Fruit fly (Drosophila melanogaster) whole organism, embryonic: ENCODE results near the gene CG43925.

Experiments
- Atf-2 ChIP-seq: fragments of 200-800 bp; sonication (Bioruptor generic); optimal IDR thresholded peaks from 2 replicates; lab custom pipeline; 2016; ENCODE audit warnings: missing biosample characterization, missing genetic modification characterization
- C15 ChIP-seq: fragments of 200-800 bp; sonication (Bioruptor generic); IDR thresholded peaks from 3 replicates; pipeline ENCODE4 v1.3.6; 2022; ENCODE audit warnings: missing biosample characterization, missing genetic modification characterization
- CG11085 ChIP-seq: fragments of 200-800 bp; sonication (Bioruptor generic); IDR thresholded peaks from 2 replicates; pipeline ENCODE4 v1.3.6; 2022; ENCODE audit warnings: missing biosample characterization, missing genetic modification characterization
- CG14710 ChIP-seq: fragments of 200-800 bp; sonication (Bioruptor generic); optimal IDR thresholded peaks from 3 replicates; lab custom pipeline; 2019; ENCODE audit warnings: missing biosample characterization, mild to moderate bottlenecking, missing genetic modification characterization, moderate library complexity
- CG15011 ChIP-seq: fragments of 200-800 bp; sonication (Bioruptor generic); optimal IDR thresholded peaks from 3 replicates; lab custom pipeline; 2018; ENCODE audit warnings: missing biosample characterization, mild to moderate bottlenecking, missing genetic modification characterization
- CG17359 ChIP-seq: fragments of 200-800 bp; sonication (Bioruptor generic); optimal IDR thresholded peaks from 3 replicates; lab custom pipeline; 2018; ENCODE audit warnings: missing biosample characterization, mild to moderate bottlenecking, missing genetic modification characterization, moderate library complexity
- CG17361 ChIP-seq: fragments of 200-800 bp; sonication (Bioruptor generic); IDR thresholded peaks from 3 replicates; pipeline ENCODE4 v1.3.6; 2022; ENCODE audit warnings: missing biosample characterization, missing genetic modification characterization
- CG17385 ChIP-seq: fragments of 200-800 bp; sonication (Bioruptor generic); optimal IDR thresholded peaks from 3 replicates; lab custom pipeline; 2018; ENCODE audit warnings: missing biosample characterization, mild to moderate bottlenecking, missing genetic modification characterization
- CG17912 ChIP-seq: fragments of 200-800 bp; sonication (Bioruptor generic); optimal IDR thresholded peaks from 2 replicates; lab custom pipeline; 2018; ENCODE audit warnings: missing biosample characterization, mild to moderate bottlenecking, missing genetic modification characterization
- CG18011 ChIP-seq: fragments of 200-800 bp; sonication (Bioruptor generic); optimal IDR thresholded peaks from 2 replicates; lab custom pipeline; 2017; ENCODE audit warnings: missing biosample characterization, missing genetic modification characterization, mild to moderate bottlenecking, moderate library complexity, missing genotype
- CG18599 ChIP-seq: fragments of 200-800 bp; sonication (Bioruptor generic); optimal IDR thresholded peaks from 3 replicates; lab custom pipeline; 2017; ENCODE audit warnings: missing biosample characterization, missing genetic modification characterization, mild to moderate bottlenecking, moderate library complexity, missing genetic modification reagents
- CG2875 ChIP-seq: fragments of 200-800 bp; sonication (Bioruptor generic); optimal IDR thresholded peaks from 2 replicates; lab custom pipeline; 2017; ENCODE audit warnings: missing biosample characterization, mild to moderate bottlenecking, missing genetic modification characterization, missing genetic modification reagents
- CG3995 ChIP-seq: fragments of 200-800 bp; sonication (Bioruptor generic); optimal IDR thresholded peaks from 3 replicates; lab custom pipeline; 2016; ENCODE audit warnings: missing biosample characterization, missing genetic modification characterization
- CG43689 ChIP-seq: fragments of 200-800 bp; sonication (Bioruptor generic); IDR thresholded peaks from 2 replicates; pipeline ENCODE4 v1.3.6; 2022; ENCODE audit warnings: missing biosample characterization, missing genetic modification characterization
- CG4730 ChIP-seq: fragments of 200-800 bp; sonication (Bioruptor generic); IDR thresholded peaks from 2 replicates; pipeline ENCODE4 v1.3.6; 2022; ENCODE audit warnings: missing biosample characterization, missing genetic modification characterization
- CG5180 ChIP-seq: fragments of 200-800 bp; sonication (Bioruptor generic); optimal IDR thresholded peaks from 3 replicates; lab custom pipeline; 2017; ENCODE audit warnings: missing biosample characterization, missing genetic modification characterization, mild to moderate bottlenecking, moderate library complexity, missing genetic modification reagents
- CG6272 ChIP-seq: fragments of 200-800 bp; sonication (Bioruptor generic); IDR thresholded peaks from 2 replicates; pipeline ENCODE4 v1.3.6; 2022; ENCODE audit warnings: missing biosample characterization, missing genetic modification characterization
- CG8388 ChIP-seq: fragments of 200-800 bp; sonication (Bioruptor generic); optimal IDR thresholded peaks from 2 replicates; lab custom pipeline; 2019; ENCODE audit warnings: missing biosample characterization, mild to moderate bottlenecking, missing genetic modification characterization, moderate library complexity
- CTCF ChIP-seq: fragments of 200-800 bp; sonication (Bioruptor generic); optimal IDR thresholded peaks from 2 replicates; lab custom pipeline; 2017; ENCODE audit warnings: missing biosample characterization, mild to moderate bottlenecking, missing genetic modification characterization, moderate library complexity
- Dref ChIP-seq: fragments of 200-800 bp; sonication (Bioruptor generic); IDR thresholded peaks from 2 replicates; pipeline ENCODE4 v1.3.6; 2022; ENCODE audit warnings: missing biosample characterization, missing genetic modification characterization
- Elba2 ChIP-seq: fragments of 200-800 bp; sonication (Bioruptor generic); optimal IDR thresholded peaks from 3 replicates; lab custom pipeline; 2016; ENCODE audit warnings: missing biosample characterization, missing genetic modification characterization
- Ets65A ChIP-seq: fragments of 200-800 bp; sonication (Bioruptor generic); peaks from one replicate; lab custom pipeline; 2016; ENCODE audit warnings: missing biosample characterization, missing genetic modification characterization
- Hey ChIP-seq: fragments of 200-800 bp; sonication (Bioruptor generic); optimal IDR thresholded peaks from 3 replicates; lab custom pipeline; 2018; ENCODE audit warnings: missing biosample characterization, mild to moderate bottlenecking, missing genetic modification characterization
- Hr39 ChIP-seq: fragments of >200 bp; optimal IDR thresholded peaks from 2 replicates; lab custom pipeline; 2017
- Hr51 ChIP-seq, 2 experiments: fragments of 200-800 bp; sonication (Bioruptor generic); optimal IDR thresholded peaks; 2 replicates in 1 of 2; 3 replicates in 1 of 2; lab custom pipeline; 2016 to 2018; ENCODE audit warnings: missing biosample characterization in 2 of 2, missing genetic modification characterization in 2 of 2, mild to moderate bottlenecking in 1 of 2, moderate library complexity in 1 of 2
- Jarid2 ChIP-seq: fragments of 200-800 bp; sonication (Bioruptor generic); optimal IDR thresholded peaks from 3 replicates; lab custom pipeline; 2017; ENCODE audit warnings: mild to moderate bottlenecking, missing biosample characterization, missing genetic modification reagents, missing genetic modification characterization
- Mad ChIP-seq: fragments of 200-800 bp; sonication (Bioruptor generic); optimal IDR thresholded peaks from 2 replicates; lab custom pipeline; 2016; ENCODE audit warnings: missing biosample characterization, missing genetic modification characterization
- Med ChIP-seq: fragments of 200-800 bp; sonication (Bioruptor generic); peaks from one replicate; lab custom pipeline; 2016; ENCODE audit warnings: missing biosample characterization, missing genetic modification characterization, mild to moderate bottlenecking, inconsistent platforms, moderate library complexity
- Mrtf ChIP-seq: fragments of 200-800 bp; sonication (Bioruptor generic); IDR thresholded peaks from 3 replicates; pipeline ENCODE4 v1.3.6; 2022; ENCODE audit warnings: missing biosample characterization, missing genetic modification characterization
- Myb ChIP-seq: fragments of 200-800 bp; sonication (Bioruptor generic); optimal IDR thresholded peaks from 2 replicates; lab custom pipeline; 2016; ENCODE audit warnings: missing biosample characterization, missing genetic modification characterization
- Poxn ChIP-seq: fragments of 200-800 bp; sonication (Bioruptor generic); IDR thresholded peaks from 2 replicates; pipeline ENCODE4 v1.3.6; 2022; ENCODE audit warnings: missing biosample characterization, missing genetic modification characterization
- Sox100B ChIP-seq: fragments of 200-800 bp; sonication (Bioruptor generic); optimal IDR thresholded peaks from 3 replicates; lab custom pipeline; 2018; ENCODE audit warnings: missing biosample characterization, mild to moderate bottlenecking, missing genetic modification characterization
- Sox102F ChIP-seq: fragments of 200-800 bp; sonication (Bioruptor generic); optimal IDR thresholded peaks from 2 replicates; lab custom pipeline; 2018; ENCODE audit warnings: missing biosample characterization, mild to moderate bottlenecking, missing genetic modification characterization, moderate library complexity
- Taf1 ChIP-seq: fragments of 200-800 bp; sonication (Bioruptor generic); IDR thresholded peaks from 2 replicates; pipeline ENCODE4 v1.3.6; 2022; ENCODE audit warnings: missing biosample characterization, missing genetic modification characterization
- Vsx1 ChIP-seq: fragments of 200-800 bp; sonication (Bioruptor generic); optimal IDR thresholded peaks from 2 replicates; lab custom pipeline; 2017; ENCODE audit warnings: missing biosample characterization, mild to moderate bottlenecking, missing genetic modification characterization, missing genetic modification reagents
- YL-1 ChIP-seq: fragments of 200-800 bp; sonication (Bioruptor generic); optimal IDR thresholded peaks from 3 replicates; lab custom pipeline; 2017; ENCODE audit warnings: missing biosample characterization, mild to moderate bottlenecking, missing genetic modification characterization
- ap ChIP-seq: fragments of 200-800 bp; sonication (Bioruptor generic); IDR thresholded peaks from 2 replicates; pipeline ENCODE4 v1.3.6; 2022; ENCODE audit warnings: missing biosample characterization, missing genetic modification characterization
- ara ChIP-seq: fragments of 200-800 bp; sonication (Bioruptor generic); IDR thresholded peaks from 2 replicates; pipeline ENCODE4 v1.3.6; 2022; ENCODE audit warnings: missing biosample characterization, missing genetic modification characterization
- bsh ChIP-seq, 2 experiments: fragments of 200-800 bp; sonication (Bioruptor generic); optimal IDR thresholded peaks; 2 replicates each; lab custom pipeline; 2017 to 2018; ENCODE audit warnings: mild to moderate bottlenecking in 2 of 2, missing biosample characterization in 2 of 2, missing genetic modification characterization in 2 of 2, moderate library complexity in 1 of 2
- btn ChIP-seq: fragments of 200-800 bp; sonication (Bioruptor generic); optimal IDR thresholded peaks from 2 replicates; lab custom pipeline; 2016; ENCODE audit warnings: missing biosample characterization, missing genetic modification characterization
- fd64A ChIP-seq: fragments of 200-800 bp; sonication (Bioruptor generic); optimal IDR thresholded peaks from 3 replicates; lab custom pipeline; 2018; ENCODE audit warnings: missing biosample characterization, mild to moderate bottlenecking, missing genetic modification characterization
- gro ChIP-seq: fragments of 200-800 bp; sonication (Bioruptor generic); optimal IDR thresholded peaks from 2 replicates; lab custom pipeline; 2016; ENCODE audit warnings: missing biosample characterization, missing genetic modification characterization
- gt ChIP-seq: fragments of 200-800 bp; sonication (Bioruptor generic); IDR thresholded peaks from 2 replicates; pipeline ENCODE4 v1.3.6; 2022; ENCODE audit warnings: missing biosample characterization, missing genetic modification characterization
- nerfin-1 ChIP-seq: fragments of 200-800 bp; sonication (Bioruptor generic); optimal IDR thresholded peaks from 3 replicates; lab custom pipeline; 2019; ENCODE audit warnings: missing biosample characterization, mild to moderate bottlenecking, missing genetic modification characterization, moderate library complexity
- nmo ChIP-seq: fragments of 200-800 bp; sonication (Bioruptor generic); optimal IDR thresholded peaks from 2 replicates; lab custom pipeline; 2018; ENCODE audit warnings: missing biosample characterization, mild to moderate bottlenecking, missing genetic modification characterization, moderate library complexity
- otp ChIP-seq: fragments of 200-800 bp; sonication (Bioruptor generic); IDR thresholded peaks from 3 replicates; pipeline ENCODE4, ENCODE4 v1.3.6; 2022; ENCODE audit warnings: missing biosample characterization, missing genetic modification characterization
- pho ChIP-seq: fragments of 200-800 bp; sonication (Bioruptor generic); optimal IDR thresholded peaks from 2 replicates; lab custom pipeline; 2016; ENCODE audit warnings: missing biosample characterization, missing genetic modification characterization
- slou ChIP-seq: fragments of 200-800 bp; sonication (Bioruptor generic); optimal IDR thresholded peaks from 3 replicates; lab custom pipeline; 2016; ENCODE audit warnings: missing biosample characterization, missing genetic modification characterization
- so ChIP-seq: fragments of 200-800 bp; sonication (Bioruptor generic); IDR thresholded peaks from 3 replicates; pipeline ENCODE4 v1.3.6; 2022; ENCODE audit warnings: missing biosample characterization, missing genetic modification characterization
- tap ChIP-seq: fragments of 200-800 bp; optimal IDR thresholded peaks from 3 replicates; lab custom pipeline; 2019; ENCODE audit warnings: missing biosample characterization, mild to moderate bottlenecking, missing genetic modification characterization, moderate library complexity
- tin ChIP-seq: fragments of 200-800 bp; sonication (Bioruptor generic); optimal IDR thresholded peaks from 3 replicates; lab custom pipeline; 2016; ENCODE audit warnings: missing biosample characterization, missing genetic modification characterization
- ttk ChIP-seq: fragments of 200-800 bp; sonication (Bioruptor generic); IDR thresholded peaks from 2 replicates; pipeline ENCODE4 v2.1.2; 2022; ENCODE audit warnings: missing biosample characterization, missing genetic modification characterization
- wdn ChIP-seq: fragments of 200-800 bp; sonication (Bioruptor generic); IDR thresholded peaks from 2 replicates; pipeline ENCODE4 v1.3.6; 2022; ENCODE audit warnings: missing biosample characterization, missing genetic modification characterization

The CG43925 gene

DNA sequence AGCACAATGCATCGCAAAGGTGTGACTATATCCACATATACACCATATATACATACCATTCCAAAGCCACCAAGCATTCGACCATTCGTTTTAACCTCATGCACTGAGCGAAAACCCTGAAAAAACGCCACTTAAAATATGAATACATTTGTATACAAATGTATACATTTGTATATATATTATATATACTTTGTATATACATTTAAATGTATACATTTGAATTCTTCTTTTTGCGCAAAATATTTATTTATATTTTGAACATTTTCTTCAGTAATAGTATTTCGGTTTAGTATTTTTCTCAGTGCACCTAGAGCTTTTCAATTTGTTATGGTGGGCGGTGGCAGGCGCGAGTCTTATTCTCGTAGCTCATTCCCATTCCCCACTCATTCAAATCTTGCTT lies 19.9 kb upstream of the CG43925 start (continued):
- no peak for TF ChIP-seq bsh (GFP tag; optimal IDR thresholded peaks at IDR 0.05; lab: Kevin White, UChicago)
- peak; percentile 27 for TF ChIP-seq Sox102F (GFP tag; lab: Kevin White, UChicago)
- no peak for TF ChIP-seq CG18011 (GFP tag; lab: Kevin White, UChicago)
- TF ChIP-seq CG2875 (GFP tag; lab: Kevin White, UChicago) = no peak
- TF ChIP-seq ara (GFP tag; lab: Robert Waterston, UW) = no peak
- TF ChIP-seq CG43689 (GFP tag; lab: Robert Waterston, UW) = no peak
- TF ChIP-seq Mrtf (GFP tag; lab: Robert Waterston, UW) = no peak
- no peak for TF ChIP-seq CG3995 (GFP tag; lab: Kevin White, UChicago)
- no peak for TF ChIP-seq Poxn
- no peak for TF ChIP-seq CG11085 (GFP tag; lab: Robert Waterston, UW)
- TF ChIP-seq C15 = no peak
- no peak for TF ChIP-seq Taf1
- TF ChIP-seq tin (GFP tag; lab: Kevin White, UChicago) = no peak
- no peak for TF ChIP-seq Elba2 (GFP tag; lab: Kevin White, UChicago)
- TF ChIP-seq CG17385 (GFP tag; lab: Kevin White, UChicago) = peak; percentile 7
- no peak for TF ChIP-seq ttk (GFP tag; lab: Robert Waterston, UW)
- no peak for TF ChIP-seq CG6272
- TF ChIP-seq CG17359 (tag; lab: Kevin White, UChicago) = no peak
- TF ChIP-seq btn (GFP tag; lab: Kevin White, UChicago) = no peak
- no peak for TF ChIP-seq nerfin-1 (tag; lab: Kevin White, UChicago)
- no peak for TF ChIP-seq wdn (GFP tag; lab: Robert Waterston, UW)
- TF ChIP-seq CG14710 (tag; lab: Kevin White, UChicago) = no peak
- TF ChIP-seq CG15011 (GFP tag; lab: Kevin White, UChicago) = no peak
- TF ChIP-seq Atf-2 (GFP tag; lab: Kevin White, UChicago) = no peak
- TF ChIP-seq YL-1 (GFP tag; lab: Kevin White, UChicago) = no peak
- no peak for TF ChIP-seq Myb (GFP tag; lab: Kevin White, UChicago)
- TF ChIP-seq CTCF = no peak
- TF ChIP-seq Med = no peak
- TF ChIP-seq gt = no peak
- TF ChIP-seq CG4730 = no peak
- no peak for TF ChIP-seq CG17912
- no peak for TF ChIP-seq Hr39 (lab: Kevin White, UChicago)
- TF ChIP-seq slou (GFP tag; lab: Kevin White, UChicago) = no peak
- TF ChIP-seq Jarid2 (GFP tag; lab: Kevin White, UChicago) = no peak
- no peak for TF ChIP-seq pho (GFP tag; lab: Kevin White, UChicago)
- no peak for TF ChIP-seq Dref (GFP tag; lab: Robert Waterston, UW)
- TF ChIP-seq CG8388 (GFP tag; lab: Kevin White, UChicago) = no peak
- no peak for TF ChIP-seq ap (GFP tag; lab: Robert Waterston, UW)
- no peak for TF ChIP-seq fd64A (GFP tag; lab: Kevin White, UChicago)
- peak; percentile 29 for TF ChIP-seq Ets65A (GFP tag; lab: Kevin White, UChicago)
- TF ChIP-seq Hr51 (GFP tag; optimal IDR thresholded peaks at IDR 0.05; lab: Kevin White, UChicago) = peak in 1 of 2 experiments; percentile 41
- TF ChIP-seq Mad (GFP tag; lab: Kevin White, UChicago) = no peak
- TF ChIP-seq CG18599 (GFP tag; lab: Kevin White, UChicago) = peak; percentile 15
- no peak for TF ChIP-seq CG5180
- TF ChIP-seq Hey (tag; lab: Kevin White, UChicago) = no peak
- peak; percentile 12 for TF ChIP-seq nmo (GFP tag; lab: Kevin White, UChicago)
- TF ChIP-seq Vsx1 = no peak
- peak; percentile 6 for TF ChIP-seq tap (tag; lab: Kevin White, UChicago)
- 0 out of 3 replicates have a peak, but pooled peaks have one; percentile 37 for TF ChIP-seq CG17361 (GFP tag; lab: Robert Waterston, UW)
- TF ChIP-seq otp (GFP tag; lab: Robert Waterston, UW) = no peak
- no peak for TF ChIP-seq Sox100B (GFP tag; lab: Kevin White, UChicago)
- TF ChIP-seq gro = no peak
- TF ChIP-seq so (GFP tag; lab: Robert Waterston, UW) = 0 out of 3 replicates have a peak, but pooled peaks have one; percentile 39
